Fruit fly (Drosophila melanogaster) whole organism: ENCODE results near the gene Cog3.

Experiments
- Dll ChIP-seq: fragments of >200 bp; optimal IDR thresholded peaks from 2 replicates; lab custom pipeline; 2017
- EcR ChIP-seq, 2 experiments: fragments of >200 bp; optimal IDR thresholded peaks; 2 replicates each; lab custom pipeline; 2017; ENCODE audit warnings: missing biosample characterization in 2 of 2, missing genetic modification characterization in 2 of 2, missing genetic modification reagents in 2 of 2
- pan ChIP-seq: fragments of >200 bp; optimal IDR thresholded peaks from 2 replicates; lab custom pipeline; 2017
- usp ChIP-seq: fragments of >200 bp; optimal IDR thresholded peaks from 2 replicates; lab custom pipeline; 2017; ENCODE audit warnings: missing biosample characterization, missing genetic modification characterization, mixed read lengths

DNA sequence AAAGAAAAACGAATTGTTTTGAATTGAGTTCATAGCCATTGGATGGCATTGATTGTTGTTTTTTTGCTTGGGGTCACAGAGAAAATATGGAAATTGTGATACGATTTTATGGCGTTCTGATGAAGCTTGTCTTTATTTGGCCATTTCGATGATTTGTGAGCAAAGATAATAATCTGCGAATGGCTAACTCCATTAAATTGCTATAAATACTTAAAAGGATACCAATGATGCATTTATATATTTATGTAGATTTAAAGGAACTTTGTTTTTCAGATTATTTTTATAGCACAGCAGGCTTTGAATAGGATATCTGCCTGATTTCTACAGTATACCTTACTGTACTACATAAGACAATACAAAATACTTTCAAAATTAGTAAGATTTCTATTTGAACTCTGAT, 46.6 kb downstream of the Cog3 start, which contains the start of gene CG8840:
- TF ChIP-seq usp (GFP tag; lab: Kevin White, UChicago) (no peak), Dll (no peak), pan (lab: Kevin White, UChicago) (no peak), EcR (GFP tag; optimal IDR thresholded peaks at IDR 0.05; lab: Kevin White, UChicago) (no peak)
